Worm (Caenorhabditis elegans) whole organism, mixed stage, embryonic: ENCODE data around the gene exp-1.

Experiments used
- blmp-1 ChIP-seq: fragments of 150-350 bp; optimal IDR thresholded peaks from 2 replicates; lab custom pipeline; 2014; ENCODE audit warnings: missing biosample characterization, missing genetic modification characterization
- ces-1 ChIP-seq: fragments of 150-350 bp; optimal IDR thresholded peaks from 2 replicates; lab custom pipeline; 2014; ENCODE audit warnings: missing biosample characterization, missing genetic modification reagents, missing genetic modification characterization
- drap-1 ChIP-seq: fragments of 200-800 bp; sonication (Bioruptor generic); optimal IDR thresholded peaks from 3 replicates; lab custom pipeline; 2018; ENCODE audit warnings: mild to moderate bottlenecking, missing genetic modification characterization, missing compliant biosample characterization
- elt-1 ChIP-seq: sonication (generic microtip); optimal IDR thresholded peaks from 2 replicates; lab custom pipeline; 2017; ENCODE audit warnings: missing genetic modification characterization, mild to moderate bottlenecking, missing compliant biosample characterization, antibody characterized with exemption, moderate library complexity, borderline replicate concordance; ENCODE audit not compliant: insufficient read depth
- flh-1 ChIP-seq: fragments of 200-800 bp; sonication (Bioruptor generic); optimal IDR thresholded peaks from 2 replicates; lab custom pipeline; 2018; ENCODE audit warnings: mild to moderate bottlenecking, missing genetic modification characterization, moderate library complexity, missing compliant biosample characterization
- lin-13 ChIP-seq: fragments of 150-350 bp; optimal IDR thresholded peaks from 2 replicates; lab custom pipeline; 2014; ENCODE audit warnings: missing biosample characterization, missing genetic modification characterization
- lsy-2 ChIP-seq: fragments of 150-350 bp; optimal IDR thresholded peaks from 2 replicates; lab custom pipeline; 2014; ENCODE audit warnings: missing biosample characterization, missing genetic modification characterization
- mep-1 ChIP-seq: fragments of 150-350 bp; optimal IDR thresholded peaks from 2 replicates; lab custom pipeline; 2017; ENCODE audit warnings: missing biosample characterization, missing genetic modification reagents, missing genetic modification characterization, inconsistent platforms
- nhr-12 ChIP-seq: fragments of 150-350 bp; optimal IDR thresholded peaks from 2 replicates; lab custom pipeline; 2014; ENCODE audit warnings: missing biosample characterization, missing genetic modification characterization
- snpc-4 ChIP-seq: fragments of 150-350 bp; optimal IDR thresholded peaks from 2 replicates; lab custom pipeline; 2014; ENCODE audit warnings: missing biosample characterization, missing genetic modification characterization
- unc-39 ChIP-seq: fragments of 150-350 bp; optimal IDR thresholded peaks from 2 replicates; lab custom pipeline; 2014; ENCODE audit warnings: missing biosample characterization, missing genetic modification characterization

DNA sequence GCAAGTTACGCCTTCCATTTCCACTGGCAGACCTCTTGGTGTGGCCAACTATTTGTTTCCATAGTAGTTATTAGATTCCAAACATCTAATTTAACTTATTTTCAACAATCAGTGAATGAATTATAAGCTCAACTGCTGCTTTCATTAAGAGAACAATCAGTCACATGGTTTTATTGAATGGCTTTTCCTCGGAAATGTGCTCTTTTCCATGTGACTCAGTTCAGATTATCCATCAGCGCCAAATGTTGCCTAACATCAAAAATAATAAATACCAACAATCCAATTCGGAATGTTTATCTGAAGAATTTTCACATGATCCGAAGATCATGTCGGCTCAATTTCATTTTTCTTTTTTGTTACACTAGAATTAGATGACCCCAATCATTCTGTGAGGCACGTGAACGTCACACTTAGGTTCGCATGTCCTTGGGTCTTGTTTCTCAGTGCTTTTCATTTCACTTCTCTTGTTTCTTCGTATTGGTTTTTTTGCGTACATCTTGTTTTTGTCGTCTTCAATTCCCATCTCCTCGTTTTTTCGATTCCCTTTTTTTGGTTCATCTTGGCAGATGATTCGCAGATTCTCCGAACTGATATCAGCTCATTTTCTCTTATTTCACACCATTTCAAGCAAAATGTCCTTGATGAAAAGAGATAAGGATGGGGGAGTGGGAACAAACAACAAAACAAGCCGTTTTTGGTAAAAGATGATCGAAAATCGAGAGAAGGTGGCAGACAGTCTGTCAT, 15.4 kb upstream of the exp-1 start:
- no peak for TF ChIP-seq nhr-12 (tag; lab: Kevin White, UChicago)
- peak; percentile 59 for TF ChIP-seq elt-1 (tag; lab: Kevin White, UChicago)
- no peak for TF ChIP-seq unc-39
- no peak for TF ChIP-seq flh-1 (GFP tag; lab: Kevin White, UChicago)
- no peak for TF ChIP-seq snpc-4
- no peak for TF ChIP-seq lin-13 (tag; lab: Kevin White, UChicago)
- TF ChIP-seq blmp-1 (tag; lab: Kevin White, UChicago), result no peak
- no peak for TF ChIP-seq drap-1 (GFP tag; lab: Kevin White, UChicago)
- no peak for TF ChIP-seq lsy-2 (tag; lab: Kevin White, UChicago)
- TF ChIP-seq mep-1 (tag; lab: Kevin White, UChicago), result no peak
- TF ChIP-seq ces-1 (GFP tag; lab: Kevin White, UChicago), result no peak
